Fruit fly (Drosophila melanogaster) whole organism: Measurements from ENCODE around the gene Lcp65Ae.
"Not testable (repeated sequence)": the region's sequence is repeated elsewhere in the genome, so short reads cannot be mapped to it uniquely, and the experiment has no call there.

Experiments used
- CG8478 ChIP-seq: fragments of >200 bp; optimal IDR thresholded peaks from 2 replicates; lab custom pipeline; 2018; ENCODE audit warnings: inconsistent platforms
- Dll ChIP-seq: fragments of >200 bp; optimal IDR thresholded peaks from 2 replicates; lab custom pipeline; 2017
- EcR ChIP-seq, 2 experiments: fragments of >200 bp; optimal IDR thresholded peaks; 2 replicates each; lab custom pipeline; 2017; ENCODE audit warnings: missing biosample characterization in 2 of 2, missing genetic modification characterization in 2 of 2, missing genetic modification reagents in 2 of 2
- pan ChIP-seq: fragments of >200 bp; optimal IDR thresholded peaks from 2 replicates; lab custom pipeline; 2017
- psq ChIP-seq: fragments of >200 bp; optimal IDR thresholded peaks from 2 replicates; lab custom pipeline; 2017
- usp ChIP-seq: fragments of >200 bp; optimal IDR thresholded peaks from 2 replicates; lab custom pipeline; 2017; ENCODE audit warnings: missing biosample characterization, missing genetic modification characterization, mixed read lengths

Gene Lcp65Ae

dm6 chr3L:6150757-6151354 lies 12.9 kb upstream of the Lcp65Ae start, which contains the start of the genes Cpr65Ax2 and Lcp65Aa:
TSS of gene Cpr65Ax2 (minus strand) at chr3L:6150857.
TSS of gene Lcp65Aa (plus strand) at chr3L:6151304.
- TF ChIP-seq EcR (GFP tag; optimal IDR thresholded peaks at IDR 0.05; lab: Kevin White, UChicago); pan (lab: Kevin White, UChicago); usp: not testable (repeated sequence)

- TF ChIP-seq psq (lab: Kevin White, UChicago); Dll (lab: Kevin White, UChicago); EcR (GFP tag; optimal IDR thresholded peaks at IDR 0.05; lab: Kevin White, UChicago): not testable (repeated sequence)
Measured at dm6 chr3L:6149248-6149647, 11.3 kb upstream of the Lcp65Ae start, which contains the start of gene Lcp65Ab1. TSS of gene Lcp65Ab1 (plus strand) at chr3L:6149548.

dm6 chr3L:6147887-6148286 lies 10.0 kb upstream of the Lcp65Ae start, which contains the start of gene Cpr65Ax1:
TSS of gene Cpr65Ax1 (minus strand) at chr3L:6147987.
- TF ChIP-seq EcR (GFP tag; optimal IDR thresholded peaks at IDR 0.05; lab: Kevin White, UChicago); psq (lab: Kevin White, UChicago); Dll (lab: Kevin White, UChicago): not testable (repeated sequence)

dm6 chr3L:6146374-6146773 lies 8.5 kb upstream of the Lcp65Ae start, which contains the start of gene Lcp65Ab2:
TSS of gene Lcp65Ab2 (plus strand) at chr3L:6146674.
- TF ChIP-seq usp; EcR (GFP tag; optimal IDR thresholded peaks at IDR 0.05; lab: Kevin White, UChicago); pan (lab: Kevin White, UChicago): not testable (repeated sequence)

dm6 chr3L:6144769-6145220 lies 6.9 kb upstream of the Lcp65Ae start, which contains the start of gene Lcp65Ac:
TSS of gene Lcp65Ac (plus strand) at chr3L:6144819.
- TF ChIP-seq usp (no peak), psq (lab: Kevin White, UChicago) (no peak), Dll (lab: Kevin White, UChicago) (no peak), pan (lab: Kevin White, UChicago) (no peak), CG8478 (no peak), EcR (GFP tag; optimal IDR thresholded peaks at IDR 0.05; lab: Kevin White, UChicago) (no peak)

dm6 chr3L:6143188-6143755 lies 5.4 kb upstream of the Lcp65Ae start, which contains the start of gene Lcp65Ad:
TSS of gene Lcp65Ad (plus strand) at chr3L:6143395.
- TF ChIP-seq Dll (lab: Kevin White, UChicago) (peak; percentile 37), pan (lab: Kevin White, UChicago) (no peak)

- TF ChIP-seq pan (lab: Kevin White, UChicago) (no peak), EcR (GFP tag; optimal IDR thresholded peaks at IDR 0.05; lab: Kevin White, UChicago) (no peak), psq (lab: Kevin White, UChicago) (no peak), Dll (lab: Kevin White, UChicago) (no peak), CG8478 (no peak), usp (no peak)
Measured at dm6 chr3L:6142313-6142712, 4.4 kb upstream of the Lcp65Ae start, which contains the start of gene Cpr65Aw. TSS of gene Cpr65Aw (minus strand) at chr3L:6142413.

- TF ChIP-seq psq (lab: Kevin White, UChicago) = no peak
- TF ChIP-seq EcR (GFP tag; optimal IDR thresholded peaks at IDR 0.05; lab: Kevin White, UChicago) = no peak
- TF ChIP-seq Dll (lab: Kevin White, UChicago) = no peak
- TF ChIP-seq pan (lab: Kevin White, UChicago) = no peak
- no peak for TF ChIP-seq CG8478
- TF ChIP-seq usp = no peak
Measured at dm6 chr3L:6141538-6141937, 3.6 kb upstream of the Lcp65Ae start.

dm6 chr3L:6140771-6141472 lies 3.0 kb upstream of the Lcp65Ae start:
- no peak for TF ChIP-seq CG8478
- TF ChIP-seq psq (lab: Kevin White, UChicago) = no peak
- TF ChIP-seq pan (lab: Kevin White, UChicago) = no peak
- no peak for TF ChIP-seq EcR (GFP tag; optimal IDR thresholded peaks at IDR 0.05; lab: Kevin White, UChicago)
- TF ChIP-seq Dll (lab: Kevin White, UChicago) = no peak
- no peak for TF ChIP-seq usp

dm6 chr3L:6139924-6140574 lies 2.1 kb upstream of the Lcp65Ae start, which contains the start of gene Cpr65Av:
TSS of gene Cpr65Av (minus strand) at chr3L:6139974.
- no peak for TF ChIP-seq psq (lab: Kevin White, UChicago)
- no peak for TF ChIP-seq Dll (lab: Kevin White, UChicago)
- no peak for TF ChIP-seq CG8478
- no peak for TF ChIP-seq pan (lab: Kevin White, UChicago)
- TF ChIP-seq EcR (GFP tag; optimal IDR thresholded peaks at IDR 0.05; lab: Kevin White, UChicago) = no peak
- TF ChIP-seq usp = no peak

- TF ChIP-seq CG8478 (no peak), EcR (GFP tag; optimal IDR thresholded peaks at IDR 0.05; lab: Kevin White, UChicago) (no peak), psq (lab: Kevin White, UChicago) (no peak), usp (no peak), Dll (lab: Kevin White, UChicago) (no peak), pan (lab: Kevin White, UChicago) (no peak)
Measured at dm6 chr3L:6138586-6138985, 668 bp upstream of the Lcp65Ae start.
